Fruit fly (Drosophila melanogaster) whole organism, embryonic: ENCODE measurements around the gene Jhbp1.

Source experiments
- Awh ChIP-seq: fragments of 200-800 bp; sonication (Bioruptor generic); IDR thresholded peaks from 2 replicates; pipeline ENCODE4, ENCODE4 v1.3.6; 2022; ENCODE audit warnings: missing biosample characterization, missing genetic modification characterization
- CG12769 ChIP-seq: fragments of 200-800 bp; sonication (Bioruptor generic); optimal IDR thresholded peaks from 2 replicates; lab custom pipeline; 2019; ENCODE audit warnings: missing biosample characterization, mild to moderate bottlenecking, missing genetic modification characterization, moderate library complexity
- CG13894 ChIP-seq: fragments of 200-800 bp; sonication (Bioruptor generic); optimal IDR thresholded peaks from 3 replicates; lab custom pipeline; 2018; ENCODE audit warnings: missing biosample characterization, mild to moderate bottlenecking, missing genetic modification characterization, moderate library complexity
- CG15601 ChIP-seq: fragments of 200-800 bp; sonication (Bioruptor generic); optimal IDR thresholded peaks from 3 replicates; lab custom pipeline; 2019; ENCODE audit warnings: missing biosample characterization, mild to moderate bottlenecking, missing genetic modification characterization, moderate library complexity
- CG17361 ChIP-seq: fragments of 200-800 bp; sonication (Bioruptor generic); IDR thresholded peaks from 3 replicates; pipeline ENCODE4 v1.3.6; 2022; ENCODE audit warnings: missing biosample characterization, missing genetic modification characterization
- CG3065 ChIP-seq: fragments of 200-800 bp; sonication (Bioruptor generic); optimal IDR thresholded peaks from 2 replicates; lab custom pipeline; 2016; ENCODE audit warnings: missing biosample characterization, missing genetic modification characterization
- CG34224 ChIP-seq: fragments of 200-800 bp; sonication (Bioruptor generic); IDR thresholded peaks from 3 replicates; pipeline ENCODE4 v1.3.6; 2022; ENCODE audit warnings: missing biosample characterization, missing genetic modification characterization; ENCODE audit not compliant: partially characterized antibody
- CG4854 ChIP-seq: fragments of 200-800 bp; sonication (Bioruptor generic); optimal IDR thresholded peaks from 2 replicates; lab custom pipeline; 2016; ENCODE audit warnings: missing biosample characterization, missing genetic modification characterization, inconsistent platforms
- CG6272 ChIP-seq: fragments of 200-800 bp; sonication (Bioruptor generic); IDR thresholded peaks from 2 replicates; pipeline ENCODE4 v1.3.6; 2022; ENCODE audit warnings: missing biosample characterization, missing genetic modification characterization
- CG8290 ChIP-seq, 3 experiments: fragments of 200-800 bp; sonication (Bioruptor generic); optimal IDR thresholded peaks; 2 replicates each; lab custom pipeline; 2016 to 2019; ENCODE audit warnings: missing biosample characterization in 3 of 3, missing genetic modification characterization in 3 of 3, mild to moderate bottlenecking in 2 of 3, moderate library complexity in 1 of 3
- CG8944 ChIP-seq: fragments of 200-800 bp; sonication (Bioruptor generic); optimal IDR thresholded peaks from 3 replicates; lab custom pipeline; 2016; ENCODE audit warnings: missing biosample characterization, missing genetic modification characterization
- CTCF ChIP-seq: fragments of 200-800 bp; sonication (Bioruptor generic); optimal IDR thresholded peaks from 2 replicates; lab custom pipeline; 2017; ENCODE audit warnings: missing biosample characterization, mild to moderate bottlenecking, missing genetic modification characterization, moderate library complexity
- ERR ChIP-seq: fragments of 200-800 bp; sonication (Bioruptor generic); optimal IDR thresholded peaks from 2 replicates; lab custom pipeline; 2016; ENCODE audit warnings: missing biosample characterization, missing genetic modification characterization
- Hey ChIP-seq: fragments of 200-800 bp; sonication (Bioruptor generic); optimal IDR thresholded peaks from 3 replicates; lab custom pipeline; 2018; ENCODE audit warnings: missing biosample characterization, mild to moderate bottlenecking, missing genetic modification characterization
- Max ChIP-seq: fragments of 200-800 bp; sonication (Bioruptor generic); optimal IDR thresholded peaks from 2 replicates; lab custom pipeline; 2016; ENCODE audit warnings: missing biosample characterization, mild to moderate bottlenecking, missing genetic modification characterization
- Med ChIP-seq: fragments of 200-800 bp; sonication (Bioruptor generic); peaks from one replicate; lab custom pipeline; 2016; ENCODE audit warnings: missing biosample characterization, missing genetic modification characterization, mild to moderate bottlenecking, inconsistent platforms, moderate library complexity
- Nf-YA ChIP-seq: fragments of 200-800 bp; sonication (Bioruptor generic); IDR thresholded peaks from 2 replicates; pipeline ENCODE4 v1.3.6; 2022; ENCODE audit warnings: missing biosample characterization, missing genetic modification characterization
- Sin3A ChIP-seq: fragments of >200 bp; optimal IDR thresholded peaks from 2 replicates; lab custom pipeline; 2018
- Taf1 ChIP-seq: fragments of 200-800 bp; sonication (Bioruptor generic); IDR thresholded peaks from 2 replicates; pipeline ENCODE4 v1.3.6; 2022; ENCODE audit warnings: missing biosample characterization, missing genetic modification characterization
- Tbp ChIP-seq: fragments of >200 bp; optimal IDR thresholded peaks from 2 replicates; lab custom pipeline; 2018; ENCODE audit warnings: missing biosample characterization, missing genetic modification characterization
- abd-A ChIP-seq: fragments of 200-800 bp; sonication (Bioruptor generic); optimal IDR thresholded peaks from 3 replicates; lab custom pipeline; 2019; ENCODE audit warnings: missing biosample characterization, mild to moderate bottlenecking, missing genetic modification characterization, moderate library complexity
- caup ChIP-seq: fragments of 200-800 bp; sonication (Bioruptor generic); optimal IDR thresholded peaks from 3 replicates; lab custom pipeline; 2017; ENCODE audit warnings: missing biosample characterization, mild to moderate bottlenecking, missing genetic modification characterization, moderate library complexity; ENCODE audit not compliant: severe bottlenecking
- chn ChIP-seq: fragments of 200-800 bp; sonication (Bioruptor generic); optimal IDR thresholded peaks from 2 replicates; lab custom pipeline; 2016; ENCODE audit warnings: missing biosample characterization, missing genetic modification characterization
- crol ChIP-seq: fragments of 200-800 bp; sonication (Bioruptor generic); IDR thresholded peaks from 2 replicates; pipeline ENCODE4 v1.3.6; 2022; ENCODE audit warnings: missing biosample characterization, missing genetic modification characterization
- cwo ChIP-seq: fragments of 200-800 bp; sonication (Bioruptor generic); optimal IDR thresholded peaks from 3 replicates; lab custom pipeline; 2017; ENCODE audit warnings: missing biosample characterization, missing genetic modification characterization, mild to moderate bottlenecking, moderate library complexity, missing genetic modification reagents
- dm ChIP-seq: fragments of 200-800 bp; sonication (Bioruptor generic); optimal IDR thresholded peaks from 3 replicates; lab custom pipeline; 2016; ENCODE audit warnings: missing biosample characterization, missing genetic modification characterization
- gem ChIP-seq: fragments of 200-800 bp; sonication (Bioruptor generic); optimal IDR thresholded peaks from 2 replicates; lab custom pipeline; 2019; ENCODE audit warnings: missing biosample characterization, mild to moderate bottlenecking, missing genetic modification characterization, moderate library complexity
- h ChIP-seq: fragments of >200 bp; optimal IDR thresholded peaks from 2 replicates; lab custom pipeline; 2017
- luna ChIP-seq: fragments of 200-800 bp; sonication (Bioruptor generic); optimal IDR thresholded peaks from 2 replicates; lab custom pipeline; 2016; ENCODE audit warnings: missing biosample characterization, missing genetic modification characterization
- nerfin-2 ChIP-seq: fragments of 200-800 bp; sonication (Bioruptor generic); IDR thresholded peaks from 2 replicates; pipeline ENCODE4 v1.3.6; 2022; ENCODE audit warnings: missing biosample characterization, missing genetic modification characterization; ENCODE audit not compliant: partially characterized antibody
- oc ChIP-seq: fragments of 200-800 bp; sonication (Bioruptor generic); optimal IDR thresholded peaks from 2 replicates; lab custom pipeline; 2018; ENCODE audit warnings: missing biosample characterization, mild to moderate bottlenecking, missing genetic modification characterization, moderate library complexity
- org-1 ChIP-seq: fragments of 200-800 bp; sonication (Bioruptor generic); optimal IDR thresholded peaks from 2 replicates; lab custom pipeline; 2017; ENCODE audit warnings: missing biosample characterization, missing genetic modification characterization
- otp ChIP-seq: fragments of 200-800 bp; sonication (Bioruptor generic); IDR thresholded peaks from 3 replicates; pipeline ENCODE4, ENCODE4 v1.3.6; 2022; ENCODE audit warnings: missing biosample characterization, missing genetic modification characterization
- pita ChIP-seq: fragments of 200-800 bp; sonication (Bioruptor generic); optimal IDR thresholded peaks from 2 replicates; lab custom pipeline; 2017; ENCODE audit warnings: missing biosample characterization, mild to moderate bottlenecking, missing genetic modification characterization
- schlank ChIP-seq: fragments of 200-800 bp; sonication (Bioruptor generic); optimal IDR thresholded peaks from 2 replicates; lab custom pipeline; 2018; ENCODE audit warnings: missing biosample characterization, mild to moderate bottlenecking, missing genetic modification characterization
- sd ChIP-seq: fragments of 200-800 bp; sonication (Bioruptor generic); optimal IDR thresholded peaks from 3 replicates; lab custom pipeline; 2018; ENCODE audit warnings: missing biosample characterization, mild to moderate bottlenecking, missing genetic modification characterization, moderate library complexity
- slp2 ChIP-seq: fragments of 200-800 bp; sonication (Bioruptor generic); optimal IDR thresholded peaks from 2 replicates; lab custom pipeline; 2016; ENCODE audit warnings: missing biosample characterization, missing genetic modification characterization
- sr ChIP-seq: fragments of 200-800 bp; sonication (Bioruptor generic); IDR thresholded peaks from 3 replicates; pipeline ENCODE4 v1.3.6; 2022; ENCODE audit warnings: missing biosample characterization, missing genetic modification characterization
- vvl ChIP-seq: fragments of 200-800 bp; sonication (Bioruptor generic); IDR thresholded peaks from 2 replicates; pipeline ENCODE4 v1.3.6; 2022; ENCODE audit warnings: missing biosample characterization, missing genetic modification characterization
- wor ChIP-seq: fragments of 200-800 bp; sonication (Bioruptor generic); IDR thresholded peaks from 2 replicates; pipeline ENCODE4 v1.3.6; 2022; ENCODE audit warnings: missing biosample characterization, missing genetic modification characterization

Jhbp1 gene

DNA sequence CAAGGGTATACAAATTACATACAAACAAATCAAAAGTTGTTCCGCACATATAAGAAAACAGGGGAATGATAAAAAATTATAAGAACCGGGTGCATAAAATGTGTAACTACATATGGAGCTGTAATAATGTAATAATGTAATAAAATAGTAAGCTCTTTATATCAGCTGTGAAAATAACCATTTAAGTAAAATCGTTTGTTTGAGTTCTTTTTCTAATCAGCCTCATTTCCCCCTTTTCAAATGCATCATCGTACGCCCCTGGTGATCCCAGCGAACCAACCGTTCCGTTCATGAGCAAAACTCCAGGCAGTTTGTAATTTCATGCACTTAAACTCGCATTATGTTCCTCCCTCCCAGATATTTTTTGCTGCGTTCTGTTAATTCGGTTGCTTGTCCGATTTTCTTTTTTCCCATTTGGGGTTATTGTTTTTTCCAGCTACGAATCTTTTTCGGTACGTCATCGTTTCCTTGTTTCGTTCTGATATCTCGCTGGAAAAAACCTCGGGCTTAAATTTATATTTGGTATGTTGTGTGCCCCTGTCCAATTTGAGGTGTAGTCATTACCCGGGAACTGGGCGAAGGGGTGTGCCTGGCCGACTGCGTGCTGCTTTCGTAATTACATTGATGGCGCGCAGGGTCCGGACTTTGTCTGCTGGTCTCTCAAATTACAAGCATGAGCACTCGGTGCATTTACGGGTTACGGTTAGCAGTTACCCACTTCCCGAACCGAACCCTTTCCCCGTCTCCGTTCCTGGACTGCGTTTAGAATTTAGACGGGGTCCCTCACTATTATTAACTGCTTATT, 32.4 kb downstream of the Jhbp1 start (continued):
- TF ChIP-seq Taf1 (no peak), CG3065 (GFP tag; lab: Kevin White, UChicago) (no peak), caup (GFP tag; lab: Kevin White, UChicago) (no peak), schlank (tag; lab: Kevin White, UChicago) (no peak), h (lab: Kevin White, UChicago) (no peak), pita (GFP tag; lab: Kevin White, UChicago) (no peak), CG34224 (no peak), cwo (GFP tag; lab: Kevin White, UChicago) (no peak), nerfin-2 (GFP tag; lab: Robert Waterston, UW) (no peak), Max (GFP tag; lab: Kevin White, UChicago) (no peak), CG17361 (peak; percentile 47; the same call in 1 of the 3 replicates), CG15601 (tag; lab: Kevin White, UChicago) (no peak), Nf-YA (GFP tag; lab: Robert Waterston, UW) (no peak), abd-A (tag; lab: Kevin White, UChicago) (no peak), Tbp (GFP tag; lab: Kevin White, UChicago) (no peak), CG8290 (GFP tag; optimal IDR thresholded peaks at IDR 0.05; lab: Kevin White, UChicago) (no peak), CG8290 (tag; optimal IDR thresholded peaks at IDR 0.05; lab: Kevin White, UChicago) (no peak), ERR (no peak), slp2 (GFP tag; lab: Kevin White, UChicago) (no peak), chn (GFP tag; lab: Kevin White, UChicago) (no peak), org-1 (no peak), wor (GFP tag; lab: Robert Waterston, UW) (no peak)

DNA sequence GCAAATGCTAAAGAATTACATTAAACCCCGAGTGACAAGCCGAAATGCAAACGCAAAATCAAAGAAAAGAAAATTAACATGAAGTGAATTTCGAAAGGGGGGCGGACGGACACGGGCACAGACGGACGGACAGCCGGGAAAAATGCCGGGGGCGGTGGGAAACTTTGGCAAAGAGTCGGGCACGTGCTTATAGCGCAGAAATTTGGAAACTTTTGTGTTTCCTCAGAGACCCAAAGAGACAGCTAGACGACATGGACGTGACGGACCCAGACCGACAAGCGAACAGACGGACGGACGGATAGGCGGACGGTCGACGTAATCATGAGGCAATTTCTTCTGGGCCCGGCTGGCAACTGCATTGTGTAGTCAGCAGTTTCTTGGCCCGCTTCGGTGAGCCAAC, 33.5 kb downstream of the Jhbp1 start:
- TF ChIP-seq sr (GFP tag; lab: Robert Waterston, UW), result peak; percentile 76
- TF ChIP-seq CG8944 (GFP tag; lab: Kevin White, UChicago), result no peak
- no peak for TF ChIP-seq gem (tag; lab: Kevin White, UChicago)
- peak; percentile 34; the same call in 1 of the 2 replicates for TF ChIP-seq Awh
- 0 out of 2 replicates have a peak, but pooled peaks have one; percentile 20 for TF ChIP-seq vvl (GFP tag; lab: Robert Waterston, UW)
- peak; percentile 25 for TF ChIP-seq Med (GFP tag; lab: Kevin White, UChicago)
- peak; percentile 10 for TF ChIP-seq Hey (tag; lab: Kevin White, UChicago)
- TF ChIP-seq crol, result peak; percentile 61
- TF ChIP-seq oc (tag; lab: Kevin White, UChicago), result peak; percentile 9
- TF ChIP-seq CG12769 (tag; lab: Kevin White, UChicago), result peak; percentile 68
- TF ChIP-seq CG13894 (tag; lab: Kevin White, UChicago), result peak; percentile 53
- TF ChIP-seq sd (tag; lab: Kevin White, UChicago), result peak; percentile 62
- TF ChIP-seq CG6272 (GFP tag; lab: Robert Waterston, UW), result no peak
- peak; percentile 57 for TF ChIP-seq cwo (GFP tag; lab: Kevin White, UChicago)

DNA sequence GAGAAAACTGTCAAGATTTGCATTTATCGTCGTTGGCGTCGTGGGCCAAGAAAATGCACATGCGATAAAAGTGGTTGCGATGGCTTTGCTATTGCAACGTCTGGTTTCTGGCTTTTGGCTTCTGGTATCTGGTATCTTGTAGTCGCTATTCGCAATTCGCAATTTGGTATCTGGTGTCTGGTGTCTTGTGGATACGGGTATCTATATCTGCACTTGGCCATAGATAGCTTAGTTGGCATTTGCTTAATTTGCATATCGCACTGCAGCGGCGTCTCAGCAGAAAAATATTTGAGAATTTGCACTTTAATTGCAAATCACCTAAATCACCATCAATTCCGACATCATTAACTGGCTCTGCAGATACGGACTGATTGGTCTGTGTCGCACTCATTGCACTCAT, 35.4 kb downstream of the Jhbp1 start:
- TF ChIP-seq luna, result no peak
- no peak for TF ChIP-seq otp (GFP tag; lab: Robert Waterston, UW)
- TF ChIP-seq Sin3A (lab: Kevin White, UChicago), result no peak
- TF ChIP-seq CTCF (GFP tag; lab: Kevin White, UChicago), result no peak
- no peak for TF ChIP-seq dm (GFP tag; lab: Kevin White, UChicago)
- TF ChIP-seq CG4854 (GFP tag; lab: Kevin White, UChicago), result no peak
